Fruit fly (Drosophila melanogaster) whole organism, wandering third instar larva: ENCODE results near the gene Pkc98E.

Experiments used
- CG32264 ChIP-seq: fragments of 200-800 bp; sonication (Bioruptor generic); optimal IDR thresholded peaks from 2 replicates; lab custom pipeline; 2016; ENCODE audit warnings: missing biosample characterization, missing genetic modification characterization
- CG9705 ChIP-seq: fragments of 200-800 bp; sonication (Bioruptor generic); optimal IDR thresholded peaks from 2 replicates; lab custom pipeline; 2018; ENCODE audit warnings: missing biosample characterization, mild to moderate bottlenecking, missing genetic modification characterization
- CrebA ChIP-seq: fragments of 200-800 bp; sonication (Bioruptor generic); optimal IDR thresholded peaks from 2 replicates; lab custom pipeline; 2016; ENCODE audit warnings: missing biosample characterization, mild to moderate bottlenecking, missing genetic modification characterization, borderline replicate concordance
- Dfd ChIP-seq: fragments of >200 bp; optimal IDR thresholded peaks from 2 replicates; lab custom pipeline; 2017; ENCODE audit warnings: missing biosample characterization, missing genetic modification characterization
- Dif ChIP-seq: fragments of 200-275, 200-300 bp; sonication (Bioruptor generic); optimal IDR thresholded peaks from 2 replicates; lab custom pipeline; 2018; ENCODE audit warnings: missing biosample characterization, missing genetic modification characterization; ENCODE audit not compliant: partially characterized antibody
- GATAd ChIP-seq: sonication (Bioruptor generic); optimal IDR thresholded peaks from 2 replicates; lab custom pipeline; 2016; ENCODE audit warnings: missing biosample characterization, missing genetic modification characterization
- HLH106 ChIP-seq: fragments of 200-800 bp; optimal IDR thresholded peaks from 3 replicates; lab custom pipeline; 2019; ENCODE audit warnings: missing biosample characterization, mild to moderate bottlenecking, missing genetic modification characterization, moderate library complexity
- Hnf4 ChIP-seq: fragments of 200-800 bp; sonication (Bioruptor generic); optimal IDR thresholded peaks from 2 replicates; lab custom pipeline; 2016; ENCODE audit warnings: missing biosample characterization, mild to moderate bottlenecking, missing genetic modification characterization
- Hr83 ChIP-seq: fragments of 200-300 bp; sonication (Bioruptor generic); optimal IDR thresholded peaks from 2 replicates; lab custom pipeline; 2016; ENCODE audit warnings: missing biosample characterization, mild to moderate bottlenecking, missing genetic modification characterization, moderate library complexity; ENCODE audit not compliant: poor library complexity, severe bottlenecking
- Jra ChIP-seq: sonication (Bioruptor generic); optimal IDR thresholded peaks from 2 replicates; lab custom pipeline; 2016; ENCODE audit warnings: missing biosample characterization, missing genetic modification characterization
- Mio ChIP-seq: sonication (Bioruptor generic); optimal IDR thresholded peaks from 2 replicates; lab custom pipeline; 2016; ENCODE audit warnings: missing biosample characterization, missing genetic modification characterization
- Myc ChIP-seq: fragments of >200 bp; optimal IDR thresholded peaks from 2 replicates; lab custom pipeline; 2017
- OdsH ChIP-seq: fragments of 200-800 bp; sonication (Bioruptor generic); optimal IDR thresholded peaks from 2 replicates; lab custom pipeline; 2016; ENCODE audit warnings: missing biosample characterization, mild to moderate bottlenecking, missing genetic modification characterization
- Sp1 ChIP-seq: fragments of 200-800 bp; sonication (Bioruptor generic); optimal IDR thresholded peaks from 3 replicates; lab custom pipeline; 2019; ENCODE audit warnings: missing biosample characterization, mild to moderate bottlenecking, missing genetic modification characterization, moderate library complexity
- Vsx2 ChIP-seq: fragments of 200-300, 225-300 bp; sonication (Bioruptor generic); optimal IDR thresholded peaks from 2 replicates; lab custom pipeline; 2018; ENCODE audit warnings: missing biosample characterization, missing genetic modification characterization; ENCODE audit not compliant: partially characterized antibody
- br ChIP-seq: fragments of 200-800 bp; sonication (Bioruptor generic); optimal IDR thresholded peaks from 2 replicates; lab custom pipeline; 2016; ENCODE audit warnings: missing biosample characterization, missing genetic modification characterization
- brk ChIP-seq: fragments of 200-800 bp; sonication (Bioruptor generic); optimal IDR thresholded peaks from 2 replicates; lab custom pipeline; 2016; ENCODE audit warnings: missing biosample characterization, mild to moderate bottlenecking, missing genetic modification characterization
- dsf ChIP-seq: sonication (Bioruptor generic); optimal IDR thresholded peaks from 2 replicates; lab custom pipeline; 2016; ENCODE audit warnings: missing biosample characterization, missing genetic modification characterization, borderline replicate concordance
- ey ChIP-seq: fragments of 200-800 bp; sonication (Bioruptor generic); optimal IDR thresholded peaks from 2 replicates; lab custom pipeline; 2016; ENCODE audit warnings: missing biosample characterization, missing genetic modification characterization
- foxo ChIP-seq, 2 experiments: fragments of 200-800 bp; sonication (Bioruptor generic); optimal IDR thresholded peaks; 2 replicates in 1 of 2; 3 replicates in 1 of 2; lab custom pipeline; 2016 to 2017; ENCODE audit warnings: missing biosample characterization in 2 of 2, missing genetic modification characterization in 2 of 2
- fru ChIP-seq: fragments of 200-800 bp; sonication (Bioruptor generic); optimal IDR thresholded peaks from 3 replicates; lab custom pipeline; 2016; ENCODE audit warnings: missing biosample characterization, mild to moderate bottlenecking, missing genetic modification characterization
- h ChIP-seq: fragments of 200-800 bp; sonication (Bioruptor generic); optimal IDR thresholded peaks from 3 replicates; lab custom pipeline; 2016; ENCODE audit warnings: missing biosample characterization, mild to moderate bottlenecking, missing genetic modification characterization
- jim ChIP-seq: fragments of 175-275, 200-325 bp; sonication (Bioruptor generic); optimal IDR thresholded peaks from 2 replicates; lab custom pipeline; 2016; ENCODE audit warnings: missing biosample characterization, mild to moderate bottlenecking, missing genetic modification characterization
- psq ChIP-seq: fragments of 200-800 bp; sonication (Bioruptor generic); optimal IDR thresholded peaks from 3 replicates; lab custom pipeline; 2017; ENCODE audit warnings: missing biosample characterization, mild to moderate bottlenecking, missing genetic modification characterization, moderate library complexity
- rgr ChIP-seq: fragments of 200-800 bp; sonication (Bioruptor generic); optimal IDR thresholded peaks from 3 replicates; lab custom pipeline; 2016; ENCODE audit warnings: missing biosample characterization, mild to moderate bottlenecking, missing genetic modification characterization
- sage ChIP-seq: fragments of 200-800 bp; sonication (Bioruptor generic); optimal IDR thresholded peaks from 2 replicates; lab custom pipeline; 2016; ENCODE audit warnings: missing biosample characterization, mild to moderate bottlenecking, missing genetic modification characterization
- sv ChIP-seq: fragments of 200-800 bp; sonication (Bioruptor generic); optimal IDR thresholded peaks from 3 replicates; lab custom pipeline; 2016; ENCODE audit warnings: missing biosample characterization, missing genetic modification characterization
- tai ChIP-seq: sonication (Bioruptor generic); optimal IDR thresholded peaks from 2 replicates; lab custom pipeline; 2016; ENCODE audit warnings: missing biosample characterization, missing genetic modification characterization
- usp ChIP-seq: fragments of >200 bp; optimal IDR thresholded peaks from 2 replicates; lab custom pipeline; 2017; ENCODE audit warnings: missing biosample characterization, missing genetic modification characterization
- woc ChIP-seq: sonication (Bioruptor generic); optimal IDR thresholded peaks from 2 replicates; lab custom pipeline; 2016; ENCODE audit warnings: missing biosample characterization, mild to moderate bottlenecking, missing genetic modification characterization

Pkc98E gene

dm6 chr3R:29049055-29049722 lies 10.2 kb downstream of the Pkc98E start, which contains the start of gene CG11837:
CG11837 (plus strand) TSS chr3R:29049493.
- TF ChIP-seq CrebA (no peak), brk (GFP tag; lab: Kevin White, UChicago) (no peak), GATAd (GFP tag; lab: Kevin White, UChicago) (no peak), sv (GFP tag; lab: Kevin White, UChicago) (no peak), h (no peak), sage (peak; percentile 36), Dfd (no peak)

- TF ChIP-seq woc (GFP tag; lab: Kevin White, UChicago) (no peak), Vsx2 (GFP tag; lab: Kevin White, UChicago) (no peak), fru (GFP tag; lab: Kevin White, UChicago) (no peak), Dif (GFP tag; lab: Kevin White, UChicago) (no peak)
These were observed 11.8 kb downstream of the Pkc98E start, which contains the start of gene CG11841 for dm6 chr3R:29050756-29051155. CG11841 (plus strand) TSS chr3R:29051056.

dm6 chr3R:29052380-29052779 lies 13.4 kb downstream of the Pkc98E start, which contains the start of gene CG11842:
CG11842 (plus strand) TSS chr3R:29052680.
- TF ChIP-seq foxo (GFP tag; optimal IDR thresholded peaks at IDR 0.05; lab: Kevin White, UChicago) = no peak
- no peak for TF ChIP-seq woc (GFP tag; lab: Kevin White, UChicago)
- no peak for TF ChIP-seq CrebA
- no peak for TF ChIP-seq jim
- no peak for TF ChIP-seq brk (GFP tag; lab: Kevin White, UChicago)
- no peak for TF ChIP-seq OdsH (GFP tag; lab: Kevin White, UChicago)
- TF ChIP-seq CG32264 (GFP tag; lab: Kevin White, UChicago) = no peak
- TF ChIP-seq ey = no peak
- no peak for TF ChIP-seq Dif (GFP tag; lab: Kevin White, UChicago)
- TF ChIP-seq sage = no peak
- TF ChIP-seq, all 38 proteins: peak for 0

dm6 chr3R:29054047-29054446 lies 15.1 kb downstream of the Pkc98E start, which contains the start of gene CG11843:
CG11843 (plus strand) TSS chr3R:29054347.
- TF ChIP-seq OdsH (GFP tag; lab: Kevin White, UChicago) = no peak
- TF ChIP-seq, all 38 proteins: peak for 0

- no peak for TF ChIP-seq brk (GFP tag; lab: Kevin White, UChicago)
- peak; percentile 72 for TF ChIP-seq Vsx2 (GFP tag; lab: Kevin White, UChicago)
- no peak for TF ChIP-seq Myc (lab: Kevin White, UChicago)
- peak; percentile 63 for TF ChIP-seq Sp1
- no peak for TF ChIP-seq Mio (GFP tag; lab: Kevin White, UChicago)
- no peak for TF ChIP-seq psq (GFP tag; lab: Kevin White, UChicago)
- no peak for TF ChIP-seq CG32264 (GFP tag; lab: Kevin White, UChicago)
- no peak for TF ChIP-seq foxo (GFP tag; optimal IDR thresholded peaks at IDR 0.05; lab: Kevin White, UChicago)
- no peak for TF ChIP-seq sv (GFP tag; lab: Kevin White, UChicago)
- TF ChIP-seq ey = no peak
- no peak for TF ChIP-seq Dif (GFP tag; lab: Kevin White, UChicago)
- no peak for TF ChIP-seq usp (GFP tag; lab: Kevin White, UChicago)
- no peak for TF ChIP-seq woc (GFP tag; lab: Kevin White, UChicago)
- no peak for TF ChIP-seq Hr83 (GFP tag; lab: Kevin White, UChicago)
- TF ChIP-seq br (GFP tag; lab: Kevin White, UChicago) = no peak
- TF ChIP-seq dsf (GFP tag; lab: Kevin White, UChicago) = no peak
- no peak for TF ChIP-seq jim
- TF ChIP-seq HLH106 (tag; lab: Kevin White, UChicago) = peak; percentile 18
- TF ChIP-seq, all 38 proteins: peak for 3
These were observed 16.8 kb downstream of the Pkc98E start, which contains the start of gene Sirt7 for dm6 chr3R:29055710-29056109. Sirt7 (plus strand) TSS chr3R:29055927.

- TF ChIP-seq CrebA (no peak), CG32264 (GFP tag; lab: Kevin White, UChicago) (no peak), h (no peak), usp (GFP tag; lab: Kevin White, UChicago) (no peak), Hnf4 (GFP tag; lab: Kevin White, UChicago) (no peak), sv (GFP tag; lab: Kevin White, UChicago) (no peak), psq (GFP tag; lab: Kevin White, UChicago) (no peak), foxo (GFP tag; optimal IDR thresholded peaks at IDR 0.05; lab: Kevin White, UChicago) (no peak), Jra (GFP tag; lab: Kevin White, UChicago) (no peak), rgr (no peak), CG9705 (GFP tag; lab: Kevin White, UChicago) (no peak), fru (GFP tag; lab: Kevin White, UChicago) (no peak), tai (GFP tag; lab: Kevin White, UChicago) (no peak)
These were observed 20.4 kb downstream of the Pkc98E start for dm6 chr3R:29059385-29059784.
